Fruit fly (Drosophila melanogaster): ENCODE results near the gene CG14712.

CG14712 gene

dm6 chr3R:11662617-11663016 lies 34.1 kb downstream of the CG14712 start:
- TF ChIP-seq CG14655 (GFP tag; optimal IDR thresholded peaks at IDR 0.05) (no peak), CG32121 (GFP tag; IDR thresholded peaks at IDR 0.05) (peak; percentile 62), CG34367 (tag; optimal IDR thresholded peaks at IDR 0.05) (no peak), CG8159 (tag; optimal IDR thresholded peaks at IDR 0.05) (no peak), fd96Ca (GFP tag; IDR thresholded peaks at IDR 0.05) (no peak), Snoo (tag; optimal IDR thresholded peaks at IDR 0.05) (no peak), Ets98B (GFP tag; IDR thresholded peaks at IDR 0.05) (peak; percentile 30; the same call in 1 of the 2 replicates)

dm6 chr3R:11663441-11663840 lies 34.9 kb downstream of the CG14712 start:
- no peak for TF ChIP-seq Pif1A (GFP tag; optimal IDR thresholded peaks at IDR 0.05)
- peak; percentile 44 for TF ChIP-seq CG8159 (tag; optimal IDR thresholded peaks at IDR 0.05)
- peak; percentile 27 for TF ChIP-seq CG15710 (tag; optimal IDR thresholded peaks at IDR 0.05)
- peak; percentile 30 for TF ChIP-seq CG9948 (tag; optimal IDR thresholded peaks at IDR 0.05)
- no peak for TF ChIP-seq CG34367 (tag; optimal IDR thresholded peaks at IDR 0.05)
- no peak for TF ChIP-seq Pif1B (GFP tag; optimal IDR thresholded peaks at IDR 0.05)
- TF ChIP-seq CG17806 (tag; optimal IDR thresholded peaks at IDR 0.05): peak; percentile 3
- TF ChIP-seq EcR (GFP tag; optimal IDR thresholded peaks at IDR 0.05): peak; percentile 63

dm6 chr3R:11665508-11665907 lies 36.9 kb downstream of the CG14712 start:
- no peak for TF ChIP-seq CG34367 (tag; optimal IDR thresholded peaks at IDR 0.05)
- TF ChIP-seq CG9948 (tag; optimal IDR thresholded peaks at IDR 0.05): no peak
- no peak for TF ChIP-seq CG4496 (GFP tag; IDR thresholded peaks at IDR 0.05)
- TF ChIP-seq D1 (tag; optimal IDR thresholded peaks at IDR 0.05): peak; percentile 38
- TF ChIP-seq gl (tag; optimal IDR thresholded peaks at IDR 0.05): no peak
- 0 out of 2 replicates have a peak, but pooled peaks have one; percentile 2 for TF ChIP-seq CG32121 (GFP tag; IDR thresholded peaks at IDR 0.05)

- no peak for TF ChIP-seq CG12605 (GFP tag; IDR thresholded peaks at IDR 0.05)
- TF ChIP-seq CG4496 (GFP tag; IDR thresholded peaks at IDR 0.05): no peak
- TF ChIP-seq CG10348 (GFP tag; IDR thresholded peaks at IDR 0.05): no peak
- peak; percentile 12 for TF ChIP-seq Pif1A (GFP tag; optimal IDR thresholded peaks at IDR 0.05)
- no peak for TF ChIP-seq CG17806 (tag; optimal IDR thresholded peaks at IDR 0.05)
These were observed 37.5 kb downstream of the CG14712 start for dm6 chr3R:11665925-11666687.

dm6 chr3R:11669017-11669953 lies 40.7 kb downstream of the CG14712 start:
- TF ChIP-seq CG32121 (GFP tag; IDR thresholded peaks at IDR 0.05) (no peak), CG8159 (tag; optimal IDR thresholded peaks at IDR 0.05) (no peak), CG34367 (tag; optimal IDR thresholded peaks at IDR 0.05) (no peak), CG14655 (GFP tag; optimal IDR thresholded peaks at IDR 0.05) (no peak), Pif1B (GFP tag; optimal IDR thresholded peaks at IDR 0.05) (no peak), Pif1A (GFP tag; optimal IDR thresholded peaks at IDR 0.05) (no peak), CG10348 (GFP tag; IDR thresholded peaks at IDR 0.05) (no peak), EcR (GFP tag; optimal IDR thresholded peaks at IDR 0.05) (peak; percentile 44), rn (GFP tag; IDR thresholded peaks at IDR 0.05) (no peak)

dm6 chr3R:11669954-11670347 lies 41.4 kb downstream of the CG14712 start:
- peak; percentile 97 for TF ChIP-seq CG12605 (GFP tag; IDR thresholded peaks at IDR 0.05)
- TF ChIP-seq CG15710 (tag; optimal IDR thresholded peaks at IDR 0.05): no peak

dm6 chr3R:11670888-11671287 lies 42.3 kb downstream of the CG14712 start:
- TF ChIP-seq rn (GFP tag; IDR thresholded peaks at IDR 0.05) (no peak), CG12605 (GFP tag; IDR thresholded peaks at IDR 0.05) (no peak), CG32121 (GFP tag; IDR thresholded peaks at IDR 0.05) (no peak), D1 (tag; optimal IDR thresholded peaks at IDR 0.05) (no peak), CG15710 (tag; optimal IDR thresholded peaks at IDR 0.05) (no peak), Snoo (tag; optimal IDR thresholded peaks at IDR 0.05) (no peak), CG34367 (tag; optimal IDR thresholded peaks at IDR 0.05) (no peak), Pif1A (GFP tag; optimal IDR thresholded peaks at IDR 0.05) (no peak), CG10348 (GFP tag; IDR thresholded peaks at IDR 0.05) (no peak), CG17806 (tag; optimal IDR thresholded peaks at IDR 0.05) (no peak), Pif1B (GFP tag; optimal IDR thresholded peaks at IDR 0.05) (no peak), Ets98B (GFP tag; IDR thresholded peaks at IDR 0.05) (no peak), CG8301 (tag; optimal IDR thresholded peaks at IDR 0.05) (no peak), CG9948 (tag; optimal IDR thresholded peaks at IDR 0.05) (no peak), CG4496 (GFP tag; IDR thresholded peaks at IDR 0.05) (no peak), CG8159 (tag; optimal IDR thresholded peaks at IDR 0.05) (no peak), CG13204 (GFP tag; optimal IDR thresholded peaks at IDR 0.05) (no peak), gl (tag; optimal IDR thresholded peaks at IDR 0.05) (no peak), fd96Ca (GFP tag; IDR thresholded peaks at IDR 0.05) (no peak), CG14655 (GFP tag; optimal IDR thresholded peaks at IDR 0.05) (no peak)
